Fruit fly (Drosophila melanogaster) whole organism, adult: ENCODE results near the gene CG13876.

Experiments
- CG11617 ChIP-seq: fragments of 200-800 bp; sonication (Bioruptor generic); optimal IDR thresholded peaks from 2 replicates; lab custom pipeline; 2017; ENCODE audit warnings: mild to moderate bottlenecking, missing biosample characterization, missing genetic modification reagents, missing genetic modification characterization
- CG1620 ChIP-seq: fragments of 200-800 bp; sonication (Bioruptor generic); optimal IDR thresholded peaks from 2 replicates; lab custom pipeline; 2016; ENCODE audit warnings: missing biosample characterization, missing genetic modification characterization
- CG33017 ChIP-seq: fragments of 200-800 bp; sonication (Bioruptor generic); optimal IDR thresholded peaks from 2 replicates; lab custom pipeline; 2018; ENCODE audit warnings: missing biosample characterization, mild to moderate bottlenecking, missing genetic modification characterization, moderate library complexity
- CG7045 ChIP-seq: fragments of 200-800 bp; sonication (Bioruptor generic); optimal IDR thresholded peaks from 2 replicates; lab custom pipeline; 2017; ENCODE audit warnings: missing biosample characterization, mild to moderate bottlenecking, missing genetic modification characterization
- Clk ChIP-seq: fragments of 200-800 bp; sonication (Bioruptor generic); optimal IDR thresholded peaks from 2 replicates; lab custom pipeline; 2017; ENCODE audit warnings: missing biosample characterization, missing genetic modification characterization
- bab1 ChIP-seq: fragments of 200-800 bp; sonication (Bioruptor generic); optimal IDR thresholded peaks from 3 replicates; lab custom pipeline; 2019; ENCODE audit warnings: missing biosample characterization, mild to moderate bottlenecking, missing genetic modification characterization, moderate library complexity
- cic ChIP-seq: fragments of 200-800 bp; sonication (Bioruptor generic); optimal IDR thresholded peaks from 2 replicates; lab custom pipeline; 2017; ENCODE audit warnings: missing biosample characterization, mild to moderate bottlenecking, missing genetic modification characterization, moderate library complexity
- kay ChIP-seq: fragments of 200-800 bp; sonication (Bioruptor generic); peaks from one replicate; lab custom pipeline; 2016; ENCODE audit warnings: missing biosample characterization, missing genetic modification characterization, borderline replicate concordance
- ovo ChIP-seq: fragments of 200-800 bp; sonication (Bioruptor generic); optimal IDR thresholded peaks from 2 replicates; lab custom pipeline; 2016; ENCODE audit warnings: missing biosample characterization, missing genetic modification characterization

DNA sequence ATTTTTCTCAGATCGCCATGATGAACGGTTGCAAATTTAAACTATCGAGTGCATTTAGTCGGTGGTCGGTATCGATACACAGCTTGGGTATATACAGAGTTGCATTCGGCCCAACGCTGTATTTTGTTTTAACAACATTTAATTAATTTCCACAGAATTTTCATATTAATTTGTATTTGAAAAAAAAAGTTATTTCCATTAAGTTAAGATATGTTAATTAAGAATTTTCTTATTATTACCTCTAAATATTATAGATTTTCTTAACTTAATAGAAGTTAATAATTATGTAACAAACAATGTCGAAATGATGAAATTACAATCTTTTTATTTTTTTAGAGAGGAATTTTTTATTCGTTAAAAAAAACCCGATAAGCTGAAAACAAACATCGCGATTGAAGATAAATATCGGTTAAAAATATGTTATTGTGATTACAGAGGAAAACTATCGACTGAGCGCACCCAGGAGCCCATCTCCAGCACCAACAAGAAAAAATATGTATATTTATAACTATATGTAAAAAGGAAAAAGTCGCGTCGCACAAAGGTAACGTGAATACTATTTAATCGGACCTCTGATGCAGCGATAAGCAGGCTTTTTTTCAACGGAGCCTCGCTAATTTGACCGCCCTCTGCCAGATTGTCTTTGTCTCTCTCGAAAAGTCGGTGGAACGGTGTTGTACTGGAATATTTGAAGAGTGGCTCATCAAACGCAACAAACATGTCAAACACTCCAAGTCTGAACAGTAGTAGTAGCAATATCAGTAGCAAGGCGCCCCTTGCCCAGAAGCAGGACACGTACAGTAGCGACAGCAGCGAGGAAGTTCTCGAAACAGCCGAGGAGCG lies 6.0 kb upstream of the CG13876 start, which contains the start of the genes rno and mri:
- TF ChIP-seq CG33017 (tag; lab: Kevin White, UChicago) = peak; percentile 70
- TF ChIP-seq kay (GFP tag; lab: Kevin White, UChicago) = no peak
- TF ChIP-seq cic (GFP tag; lab: Kevin White, UChicago) = peak; percentile 16
- peak; percentile 44 for TF ChIP-seq CG1620 (GFP tag; lab: Kevin White, UChicago)
- TF ChIP-seq Clk = peak; percentile 23
- peak; percentile 80 for TF ChIP-seq CG11617 (GFP tag; lab: Kevin White, UChicago)
- peak; percentile 64 for TF ChIP-seq bab1 (GFP tag; lab: Kevin White, UChicago)
- peak; percentile 46 for TF ChIP-seq ovo (GFP tag; lab: Kevin White, UChicago)
- peak; percentile 47 for TF ChIP-seq CG7045 (GFP tag; lab: Kevin White, UChicago)
